Worm (Caenorhabditis elegans): ENCODE measurements around the gene E02C12.10.

The E02C12.10 gene

ce11 chrV:9340318-9340717 lies 37.9 kb downstream of the E02C12.10 start:
- TF ChIP-seq flh-1 (GFP tag; optimal IDR thresholded peaks at IDR 0.05) (no peak), ztf-11 (tag; optimal IDR thresholded peaks at IDR 0.05) (no peak), ham-2 (GFP tag; optimal IDR thresholded peaks at IDR 0.05) (no peak), sptf-1 (tag; optimal IDR thresholded peaks at IDR 0.05) (no peak), nhr-2 (tag; optimal IDR thresholded peaks at IDR 0.05) (no peak), snpc-4 (tag; optimal IDR thresholded peaks at IDR 0.05) (no peak), unc-120 (tag; optimal IDR thresholded peaks at IDR 0.05; ENCODE audit: poor library complexity, severe bottlenecking) (no peak)

- TF ChIP-seq ceh-83 (GFP tag; optimal IDR thresholded peaks at IDR 0.05) (no peak), hlh-1 (tag; optimal IDR thresholded peaks at IDR 0.05) (no peak), cnd-1 (tag; optimal IDR thresholded peaks at IDR 0.05) (no peak), zip-8 (tag; optimal IDR thresholded peaks at IDR 0.05) (no peak), nhr-28 (tag; optimal IDR thresholded peaks at IDR 0.05) (no peak), elt-3 (tag; optimal IDR thresholded peaks at IDR 0.05) (no peak), mab-5 (tag; optimal IDR thresholded peaks at IDR 0.05) (no peak), blmp-1 (tag; optimal IDR thresholded peaks at IDR 0.05) (no peak), pha-4 (tag; optimal IDR thresholded peaks at IDR 0.05) (no peak), unc-62 (GFP tag; optimal IDR thresholded peaks at IDR 0.05) (no peak), mls-2 (tag; optimal IDR thresholded peaks at IDR 0.05) (no peak), flh-1 (GFP tag; optimal IDR thresholded peaks at IDR 0.05) (no peak), tbx-8 (GFP tag; optimal IDR thresholded peaks at IDR 0.05) (no peak), M03D4.4 (tag; optimal IDR thresholded peaks at IDR 0.05) (no peak), ceh-43 (GFP tag; optimal IDR thresholded peaks at IDR 0.05) (no peak), mep-1 (tag; optimal IDR thresholded peaks at IDR 0.05) (no peak), ham-2 (GFP tag; optimal IDR thresholded peaks at IDR 0.05) (no peak), nhr-237 (tag; optimal IDR thresholded peaks at IDR 0.05) (no peak)
These were observed 39.8 kb downstream of the E02C12.10 start for ce11 chrV:9338452-9338851.

ce11 chrV:9336462-9336861 lies 41.7 kb downstream of the E02C12.10 start, which contains the start of gene coq-6:
TSS of gene coq-6 (plus strand) at chrV:9336762.
- TF ChIP-seq ces-1 (GFP tag; optimal IDR thresholded peaks at IDR 0.05) (no peak), ceh-39 (tag; optimal IDR thresholded peaks at IDR 0.05) (no peak), ceh-43 (GFP tag; optimal IDR thresholded peaks at IDR 0.05) (no peak)

- no peak for TF ChIP-seq ham-2 (GFP tag; optimal IDR thresholded peaks at IDR 0.05)
These were observed 44.0 kb downstream of the E02C12.10 start, which contains the start of gene ucp-4 for ce11 chrV:9334216-9334615. TSS of gene ucp-4 (plus strand) at chrV:9334298.

ce11 chrV:9333316-9334048 lies 44.7 kb downstream of the E02C12.10 start, which contains the start of gene acl-14:
TSS of gene acl-14 (minus strand) at chrV:9333631.
- no peak for TF ChIP-seq mep-1 (tag; optimal IDR thresholded peaks at IDR 0.05)
- TF ChIP-seq zip-8 (tag; optimal IDR thresholded peaks at IDR 0.05) = peak; percentile 97
- TF ChIP-seq mab-5 (tag; optimal IDR thresholded peaks at IDR 0.05) = no peak
- TF ChIP-seq pha-4 (tag; optimal IDR thresholded peaks at IDR 0.05) = no peak
- TF ChIP-seq elt-1 (tag; optimal IDR thresholded peaks at IDR 0.05; ENCODE audit: borderline replicate concordance, insufficient read depth) = no peak

ce11 chrV:9332611-9333315 lies 45.4 kb downstream of the E02C12.10 start:
- TF ChIP-seq nhr-12 (tag; optimal IDR thresholded peaks at IDR 0.05) = no peak
- TF ChIP-seq ceh-39 (tag; optimal IDR thresholded peaks at IDR 0.05) = no peak
- no peak for TF ChIP-seq nhr-237 (tag; optimal IDR thresholded peaks at IDR 0.05)
- TF ChIP-seq bed-3 (GFP tag; optimal IDR thresholded peaks at IDR 0.05) = no peak
- TF ChIP-seq ceh-43 (GFP tag; optimal IDR thresholded peaks at IDR 0.05) = no peak
- no peak for TF ChIP-seq flh-1 (GFP tag; optimal IDR thresholded peaks at IDR 0.05)
- TF ChIP-seq ces-1 (GFP tag; optimal IDR thresholded peaks at IDR 0.05) = no peak
- no peak for TF ChIP-seq lsy-2 (tag; optimal IDR thresholded peaks at IDR 0.05)
- no peak for TF ChIP-seq pha-4 (tag; optimal IDR thresholded peaks at IDR 0.05)
- no peak for TF ChIP-seq ztf-11 (tag; optimal IDR thresholded peaks at IDR 0.05)
- no peak for TF ChIP-seq mep-1 (tag; optimal IDR thresholded peaks at IDR 0.05)
- TF ChIP-seq unc-39 (tag; optimal IDR thresholded peaks at IDR 0.05) = no peak
- no peak for TF ChIP-seq nhr-28 (tag; optimal IDR thresholded peaks at IDR 0.05)
- no peak for TF ChIP-seq elt-1 (tag; optimal IDR thresholded peaks at IDR 0.05; ENCODE audit: borderline replicate concordance, insufficient read depth)
- TF ChIP-seq mab-5 (tag; optimal IDR thresholded peaks at IDR 0.05) = no peak
- no peak for TF ChIP-seq ceh-83 (GFP tag; optimal IDR thresholded peaks at IDR 0.05)
- TF ChIP-seq unc-120 (tag; optimal IDR thresholded peaks at IDR 0.05; ENCODE audit: poor library complexity, severe bottlenecking) = no peak
- no peak for TF ChIP-seq nhr-2 (tag; optimal IDR thresholded peaks at IDR 0.05)

Measured in whole organism, mixed stage, embryonic.